Worm (Caenorhabditis elegans) whole organism, dauer: ENCODE data around the gene ugt-35.

Experiments used
- unc-62 ChIP-seq: sonication (generic microtip); optimal IDR thresholded peaks from 2 replicates; lab custom pipeline; 2017; ENCODE audit warnings: missing biosample characterization, missing genetic modification reagents, missing genetic modification characterization

The ugt-35 gene

DNA sequence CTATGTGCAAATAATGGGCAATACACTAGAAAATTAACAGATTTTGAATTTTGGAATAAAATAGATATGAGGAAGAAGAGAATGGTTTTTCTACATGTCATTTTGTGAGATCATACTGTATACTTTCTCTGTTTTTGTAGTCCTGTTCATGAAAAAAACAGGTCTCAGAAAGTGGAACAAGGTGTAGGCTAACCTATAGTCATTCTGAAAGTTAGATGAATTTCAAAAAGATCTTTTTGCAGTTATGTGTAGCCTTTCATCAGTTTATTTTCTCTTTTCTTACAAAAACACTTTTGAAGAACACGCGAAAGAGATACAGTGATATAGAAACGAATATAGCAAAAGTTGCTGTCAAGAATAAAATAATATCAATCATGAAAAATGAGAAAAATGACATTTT is at the start of gene ugt-35:
TSS of gene ugt-35 (minus strand) at position 101 of the 400 bp plus-strand sequence.
- TF ChIP-seq unc-62 (GFP tag; lab: Kevin White, UChicago): no peak

DNA sequence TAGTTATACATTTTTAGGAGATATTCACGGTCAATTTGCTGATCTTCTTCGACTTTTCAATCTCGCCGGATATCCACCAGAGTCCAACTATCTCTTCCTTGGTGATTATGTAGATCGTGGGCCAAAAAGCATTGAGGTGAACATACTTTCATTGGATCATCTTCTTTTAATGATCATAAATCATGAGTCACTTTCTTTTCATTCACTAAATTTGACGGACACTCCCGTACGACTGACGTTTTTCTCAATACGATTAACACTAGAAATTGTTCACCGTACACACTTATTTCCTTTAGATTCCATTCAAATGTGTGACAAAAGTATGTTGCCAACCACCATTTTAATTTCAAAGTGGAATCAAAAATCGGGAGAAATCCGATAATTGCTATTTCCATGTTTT is 48.8 kb upstream of the ugt-35 start:
- TF ChIP-seq unc-62 (GFP tag; lab: Kevin White, UChicago): no peak

DNA sequence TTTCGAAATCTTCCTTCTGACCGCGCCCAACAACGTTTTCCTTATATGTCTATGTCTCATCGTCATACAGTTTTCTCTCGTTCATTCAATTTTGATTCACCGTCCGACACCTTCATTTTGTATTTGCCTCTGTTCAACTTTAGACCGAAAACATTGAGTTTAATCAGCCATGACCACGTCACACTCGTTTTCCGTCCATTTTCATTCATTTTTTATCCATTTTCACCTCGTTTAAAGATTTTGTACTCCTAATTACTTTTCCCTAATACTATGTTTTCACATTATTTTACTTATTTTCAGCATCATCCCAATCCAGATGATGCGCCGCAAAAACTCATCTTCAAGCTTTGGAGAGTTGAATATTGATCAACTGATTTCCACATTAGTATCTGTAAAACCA is 48.2 kb upstream of the ugt-35 start, which contains the start of gene pph-1:
TSS of gene pph-1 (plus strand) at position 301 of the 400 bp plus-strand sequence.
- no peak for TF ChIP-seq unc-62 (GFP tag; lab: Kevin White, UChicago)

DNA sequence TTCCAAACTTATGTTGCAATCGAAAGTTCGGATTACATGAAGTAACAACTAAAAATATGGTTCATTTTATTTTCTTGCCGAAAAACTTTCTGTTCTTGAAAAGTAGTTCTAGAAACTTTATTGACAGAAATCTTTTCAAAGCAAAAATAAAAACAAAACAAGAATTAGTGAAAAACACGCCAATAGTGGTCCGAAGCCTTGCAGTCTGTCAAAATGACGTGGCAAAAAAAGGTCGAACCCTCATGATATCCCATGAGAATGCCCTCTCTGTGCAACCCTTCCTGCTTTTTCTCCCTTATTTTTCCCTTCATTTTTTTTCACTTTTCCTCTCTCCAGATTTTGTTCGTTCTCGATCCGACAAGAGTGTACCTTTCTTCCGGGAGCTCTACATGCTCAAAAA is 45.1 kb upstream of the ugt-35 start:
- no peak for TF ChIP-seq unc-62 (GFP tag; lab: Kevin White, UChicago)

DNA sequence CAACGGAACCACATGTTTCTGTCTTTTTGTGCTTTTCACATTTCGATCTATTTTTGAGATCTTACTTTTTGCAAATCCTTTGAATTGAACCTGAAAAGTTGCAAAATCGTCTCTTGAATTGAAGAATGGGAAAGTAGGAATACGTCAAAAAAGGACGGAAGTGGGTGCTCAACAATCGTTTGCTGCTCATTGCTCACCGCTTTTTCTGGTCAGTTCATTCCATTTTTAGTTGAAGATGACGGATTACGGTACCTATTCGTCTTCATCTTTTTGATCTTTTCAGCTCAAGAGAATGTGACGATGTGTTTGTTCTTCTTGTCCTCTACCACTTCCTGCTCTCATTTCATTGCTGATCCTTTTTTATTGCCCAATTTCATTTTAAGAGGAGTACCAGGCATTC is 41.1 kb upstream of the ugt-35 start, which contains the start of gene C05A2.4:
TSS of gene C05A2.4 (plus strand) at position 301 of the 400 bp plus-strand sequence.
- TF ChIP-seq unc-62 (GFP tag; lab: Kevin White, UChicago): no peak

DNA sequence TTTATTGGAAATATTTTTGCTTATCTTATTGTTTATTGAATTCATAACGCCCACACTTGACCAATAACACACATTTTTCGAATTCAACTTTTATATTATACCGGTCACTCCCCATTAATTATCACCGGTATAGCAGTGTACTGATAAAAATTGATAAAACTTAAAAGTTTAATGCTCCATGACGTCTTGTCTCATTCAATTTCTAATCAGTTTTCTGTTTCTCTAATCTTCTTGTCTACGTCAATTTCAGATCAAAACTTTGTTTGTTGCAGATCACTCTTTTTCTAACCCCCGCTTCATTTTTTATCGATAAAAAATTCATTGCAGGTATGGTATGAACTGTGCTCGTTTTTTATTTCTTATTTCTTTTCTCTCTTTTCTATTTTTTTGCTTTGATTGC is 39.7 kb upstream of the ugt-35 start:
- no peak for TF ChIP-seq unc-62 (GFP tag; lab: Kevin White, UChicago)

DNA sequence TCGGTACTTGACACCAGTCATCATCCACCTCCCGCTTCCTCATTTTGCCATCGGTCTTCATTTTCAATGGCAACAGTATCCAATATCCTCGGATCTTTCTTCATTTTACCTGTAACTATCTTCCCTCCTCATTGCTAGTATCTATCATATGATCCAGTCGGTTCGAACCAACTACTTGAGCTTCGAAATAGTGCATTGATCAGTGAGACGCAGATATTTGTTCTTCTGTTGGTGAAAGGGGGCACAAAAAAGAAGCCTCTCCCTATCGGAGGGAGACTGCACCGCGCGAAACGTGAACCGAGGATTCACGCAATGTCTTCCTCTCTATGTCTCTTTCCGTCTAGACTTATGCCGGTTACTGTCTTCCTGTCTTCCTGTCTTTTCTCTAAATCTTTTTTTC is 37.2 kb upstream of the ugt-35 start:
- no peak for TF ChIP-seq unc-62 (GFP tag; lab: Kevin White, UChicago)

DNA sequence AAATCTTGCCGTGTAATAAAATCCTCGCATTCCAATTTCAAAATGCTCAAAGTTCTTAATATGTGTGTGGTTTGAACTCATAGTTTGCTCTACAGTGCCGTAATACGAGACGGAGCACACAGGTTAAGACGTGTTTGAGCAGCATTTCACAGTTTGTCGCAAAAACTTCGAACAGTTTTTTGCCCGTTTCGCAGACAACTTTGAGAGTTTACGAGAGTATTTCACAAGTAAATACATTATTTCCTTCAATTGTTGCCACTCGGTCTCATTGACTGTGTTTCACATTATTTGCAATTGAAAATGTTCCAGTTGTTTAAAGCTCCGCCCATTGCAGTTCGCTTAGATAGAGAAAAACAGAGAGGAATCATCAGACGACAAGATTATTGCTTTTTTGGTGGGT is 33.5 kb upstream of the ugt-35 start, which contains the start of gene F29F11.20:
TSS of gene F29F11.20 (plus strand) at position 301 of the 400 bp plus-strand sequence.
- no peak for TF ChIP-seq unc-62 (GFP tag; lab: Kevin White, UChicago)

DNA sequence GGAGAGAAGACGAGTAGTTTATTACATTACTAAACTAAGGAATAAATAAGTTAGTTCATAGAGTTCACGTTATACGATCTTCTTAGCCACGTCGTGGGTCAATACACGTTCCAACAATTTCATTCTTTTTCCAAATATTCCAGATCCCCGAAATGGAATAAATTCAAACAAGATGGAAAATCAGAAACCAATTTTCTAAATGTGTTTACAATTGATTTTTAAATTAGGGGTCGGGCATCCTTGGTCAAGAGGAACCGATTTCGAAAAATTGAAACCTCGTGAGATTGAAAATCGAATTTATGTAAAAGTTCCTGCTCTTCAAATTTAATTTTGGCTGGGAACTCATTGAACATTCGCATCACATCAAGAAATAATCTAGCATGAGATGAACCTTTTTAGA is 30.7 kb upstream of the ugt-35 start:
- TF ChIP-seq unc-62 (GFP tag; lab: Kevin White, UChicago): no peak

DNA sequence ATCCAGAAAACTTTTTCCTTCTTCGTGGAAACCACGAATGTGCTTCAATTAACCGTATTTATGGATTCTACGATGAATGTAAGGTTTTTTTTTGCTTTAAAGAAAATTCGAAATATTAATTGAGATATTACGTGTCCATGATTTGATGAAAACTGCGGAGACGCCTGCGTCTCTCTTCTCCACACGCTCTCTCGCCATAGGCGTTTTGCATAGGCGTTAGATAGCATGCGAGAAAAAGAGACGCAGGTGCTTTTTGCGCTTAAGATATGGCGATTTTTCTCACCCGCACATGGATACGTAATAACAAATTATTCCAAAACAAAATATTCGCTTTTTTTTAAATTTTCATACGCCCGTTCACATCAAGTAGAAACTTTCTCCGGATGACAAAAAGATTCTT is 29.4 kb upstream of the ugt-35 start:
- no peak for TF ChIP-seq unc-62 (GFP tag; lab: Kevin White, UChicago)

DNA sequence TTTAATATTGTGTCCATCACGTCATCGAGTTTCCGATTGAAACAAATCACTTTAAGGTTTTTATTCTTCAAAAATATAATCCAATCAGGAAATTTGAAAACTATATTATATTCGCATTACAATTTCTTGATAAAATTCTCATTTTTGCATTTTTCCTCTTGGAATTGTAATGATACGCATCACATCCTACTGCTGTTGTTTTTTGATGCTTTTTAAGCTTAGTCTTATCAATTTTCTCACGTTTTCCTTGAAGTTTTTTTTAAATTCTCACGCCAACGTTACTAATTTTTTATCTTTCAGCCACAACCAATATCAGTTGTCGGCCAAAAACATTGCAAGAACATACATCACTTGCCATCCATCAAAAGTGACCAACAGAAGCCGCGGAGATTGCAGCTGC is 28.1 kb upstream of the ugt-35 start, which contains the start of gene gsp-1:
TSS of gene gsp-1 (plus strand) at position 301 of the 400 bp plus-strand sequence.
- TF ChIP-seq unc-62 (GFP tag; lab: Kevin White, UChicago): no peak

DNA sequence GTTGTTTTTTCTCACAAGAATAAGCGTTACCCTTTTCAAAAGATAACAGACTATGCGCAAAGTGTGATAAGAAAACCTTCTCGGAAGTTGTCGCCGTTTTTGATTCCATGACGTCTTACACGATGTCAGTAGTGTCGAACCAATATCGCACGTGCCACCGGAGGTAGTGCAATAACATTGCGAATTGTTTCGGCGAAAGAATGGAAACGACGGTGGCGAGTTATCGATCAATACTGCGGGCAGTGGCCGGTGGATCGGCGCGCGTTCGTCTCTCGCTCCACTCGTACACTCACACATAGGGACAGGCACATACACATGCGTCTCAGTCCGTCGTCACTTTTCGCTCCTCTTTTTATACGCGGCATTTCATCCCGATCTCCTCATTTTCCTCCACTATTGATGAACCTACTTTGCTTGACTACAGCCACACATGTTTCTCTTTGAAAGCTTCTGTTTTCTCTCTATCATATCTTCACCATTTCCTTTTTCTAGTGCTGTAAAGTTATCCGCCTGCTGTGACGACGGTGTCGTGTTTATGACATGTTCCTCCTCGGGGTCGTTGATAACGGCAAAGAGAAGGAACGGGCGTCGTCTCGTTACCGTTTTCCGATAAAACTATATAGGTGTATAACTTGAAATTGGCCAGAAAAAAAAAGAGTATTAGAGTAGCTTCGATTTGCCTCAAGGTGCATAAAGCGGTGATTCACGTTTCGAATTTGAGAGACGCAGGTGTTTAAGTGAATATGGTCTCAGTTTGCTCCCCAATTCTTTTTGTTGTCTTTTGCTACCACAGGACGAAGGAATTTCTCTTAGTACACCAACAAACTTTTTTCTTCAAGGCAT is 27.3 kb upstream of the ugt-35 start:
- no peak for TF ChIP-seq unc-62 (GFP tag; lab: Kevin White, UChicago)

DNA sequence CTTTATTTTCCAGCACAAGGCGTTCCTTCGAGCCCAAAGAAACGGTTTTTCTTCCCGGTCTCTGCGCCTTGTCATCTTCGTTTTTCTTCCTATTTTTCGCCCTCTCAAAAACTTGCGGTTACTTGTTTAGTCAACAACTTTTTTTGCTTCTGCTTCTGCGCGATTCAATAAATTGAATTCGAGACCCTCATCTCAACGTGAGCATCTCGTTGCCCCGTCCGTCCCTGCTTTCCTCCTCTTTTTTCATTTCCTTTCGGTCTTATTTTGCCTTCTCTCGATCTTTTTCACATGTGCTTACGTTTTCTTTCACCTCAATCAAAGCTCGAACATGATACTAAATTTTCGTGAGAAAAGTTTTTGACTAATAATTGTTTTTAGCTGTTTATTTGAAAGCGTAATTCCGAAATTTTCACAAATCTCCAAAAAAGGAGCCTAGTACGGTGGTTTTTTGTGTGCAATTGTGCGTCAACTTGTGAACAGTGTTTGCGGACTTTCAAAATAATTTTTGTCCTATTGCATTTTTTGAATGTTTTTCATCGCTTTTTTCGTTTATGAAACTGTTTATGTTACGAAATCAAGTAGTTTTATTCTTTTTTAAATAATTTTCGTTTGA is 26.0 kb upstream of the ugt-35 start:
- no peak for TF ChIP-seq unc-62 (GFP tag; lab: Kevin White, UChicago)

DNA sequence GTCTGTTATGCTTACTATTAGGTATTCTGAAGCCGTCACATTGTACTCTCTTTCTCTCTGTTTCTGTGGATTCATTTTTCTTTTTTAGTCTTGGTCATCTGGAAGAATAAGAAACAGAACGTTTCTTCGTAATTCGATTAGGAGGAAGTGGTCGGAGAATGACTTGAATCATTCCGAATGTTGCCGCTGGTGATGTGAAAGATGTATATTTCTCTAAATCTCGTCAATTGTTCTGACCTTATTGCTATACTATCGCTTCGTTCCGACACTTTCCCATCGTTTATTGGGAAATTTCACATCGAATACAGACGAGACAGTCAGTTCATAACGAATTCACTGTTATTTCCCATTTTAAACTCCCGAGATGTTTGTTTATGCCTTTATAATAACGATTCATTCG is 25.0 kb upstream of the ugt-35 start:
- no peak for TF ChIP-seq unc-62 (GFP tag; lab: Kevin White, UChicago)

DNA sequence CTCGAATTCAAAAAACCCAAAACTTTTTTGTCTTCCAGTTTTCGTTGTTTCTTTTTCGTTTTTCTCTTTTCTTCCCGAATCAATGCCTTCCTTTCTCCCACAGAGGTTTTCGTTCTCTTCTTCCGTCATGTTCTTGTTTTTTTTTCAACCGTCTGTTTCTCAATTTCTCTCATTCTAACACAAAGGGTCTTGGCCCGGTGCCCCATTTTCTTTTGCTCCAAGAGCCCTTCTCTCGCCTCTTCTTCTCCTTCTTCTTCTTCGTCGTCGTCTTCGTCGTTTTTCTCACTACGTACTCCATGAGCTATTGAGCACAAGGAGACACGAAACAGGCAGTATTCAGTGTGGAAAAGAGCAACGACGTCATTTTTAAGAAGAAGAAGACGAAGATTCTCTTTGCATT is 23.4 kb upstream of the ugt-35 start:
- TF ChIP-seq unc-62 (GFP tag; lab: Kevin White, UChicago): no peak

DNA sequence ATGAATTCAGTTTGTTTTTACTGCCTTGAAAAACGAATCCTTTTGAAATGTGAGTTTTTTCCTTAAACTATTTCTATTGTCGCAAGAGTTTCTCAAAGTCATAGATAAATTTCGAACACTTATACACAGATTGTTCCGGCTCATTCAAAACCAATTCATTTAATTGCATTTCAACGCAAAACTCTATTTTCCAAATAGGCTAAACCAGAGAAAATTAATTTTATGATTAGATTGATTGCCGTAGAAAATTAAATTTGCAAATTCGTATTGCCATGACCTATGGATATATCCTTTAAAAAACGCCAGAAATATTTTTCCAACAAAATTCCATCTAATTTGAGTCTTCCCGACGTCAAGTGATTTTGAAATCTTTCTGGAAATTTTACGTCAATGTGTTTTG is 21.9 kb upstream of the ugt-35 start:
- no peak for TF ChIP-seq unc-62 (GFP tag; lab: Kevin White, UChicago)
